Worm (Caenorhabditis elegans) whole organism, late embryonic: ENCODE data around the gene clec-56.

Experiments used
- F13H6.1 ChIP-seq: sonication (generic microtip); optimal IDR thresholded peaks from 2 replicates; lab custom pipeline; 2016; ENCODE audit warnings: missing genetic modification characterization, missing compliant biosample characterization
- K02D7.2 ChIP-seq: sonication (generic microtip); optimal IDR thresholded peaks from 2 replicates; lab custom pipeline; 2017; ENCODE audit warnings: mild to moderate bottlenecking, missing genetic modification characterization, missing compliant biosample characterization
- T23F11.4 ChIP-seq: fragments of 200-800 bp; sonication (Bioruptor generic); optimal IDR thresholded peaks from 2 replicates; lab custom pipeline; 2018; ENCODE audit warnings: mild to moderate bottlenecking, missing genetic modification characterization, missing compliant biosample characterization
- ahr-1 ChIP-seq: sonication (generic microtip); optimal IDR thresholded peaks from 2 replicates; lab custom pipeline; 2016; ENCODE audit warnings: missing genetic modification characterization, missing compliant biosample characterization
- ceh-24 ChIP-seq: sonication (generic microtip); optimal IDR thresholded peaks from 2 replicates; lab custom pipeline; 2016; ENCODE audit warnings: mild to moderate bottlenecking, missing genetic modification characterization, missing compliant biosample characterization
- ceh-30 ChIP-seq: fragments of 150-350 bp; optimal IDR thresholded peaks from 2 replicates; lab custom pipeline; 2014; ENCODE audit warnings: missing biosample characterization, missing genetic modification characterization
- ceh-31 ChIP-seq: sonication (generic microtip); optimal IDR thresholded peaks from 2 replicates; lab custom pipeline; 2016; ENCODE audit warnings: missing genetic modification characterization, missing compliant biosample characterization
- ceh-6 ChIP-seq: fragments of 200-800 bp; sonication (Bioruptor generic); optimal IDR thresholded peaks from 2 replicates; lab custom pipeline; 2018; ENCODE audit warnings: mild to moderate bottlenecking, missing genetic modification characterization, missing compliant biosample characterization
- ceh-9 ChIP-seq: sonication (generic microtip); optimal IDR thresholded peaks from 2 replicates; lab custom pipeline; 2016; ENCODE audit warnings: mild to moderate bottlenecking, missing genetic modification characterization, inconsistent platforms, missing compliant biosample characterization
- dmd-4 ChIP-seq: sonication (generic microtip); optimal IDR thresholded peaks from 2 replicates; lab custom pipeline; 2016; ENCODE audit warnings: borderline replicate concordance, missing genetic modification characterization, missing compliant biosample characterization
- dve-1 ChIP-seq: sonication (generic microtip); optimal IDR thresholded peaks from 2 replicates; lab custom pipeline; 2017; ENCODE audit warnings: antibody characterized with exemption, mild to moderate bottlenecking, missing genetic modification characterization, missing compliant biosample characterization
- elt-2 ChIP-seq: sonication (generic microtip); optimal IDR thresholded peaks from 2 replicates; lab custom pipeline; 2016; ENCODE audit warnings: missing genetic modification reagents, missing genetic modification characterization, missing compliant biosample characterization
- elt-4 ChIP-seq: sonication (generic microtip); optimal IDR thresholded peaks from 2 replicates; lab custom pipeline; 2016; ENCODE audit warnings: missing genetic modification characterization, missing compliant biosample characterization
- eyg-1 ChIP-seq: sonication (generic microtip); optimal IDR thresholded peaks from 2 replicates; lab custom pipeline; 2016; ENCODE audit warnings: missing genotype, missing genetic modification characterization, missing compliant biosample characterization
- fkh-6 ChIP-seq: sonication (generic microtip); optimal IDR thresholded peaks from 2 replicates; lab custom pipeline; 2016; ENCODE audit warnings: missing genetic modification characterization, missing compliant biosample characterization
- gmeb-2 ChIP-seq: sonication (generic microtip); optimal IDR thresholded peaks from 2 replicates; lab custom pipeline; 2016; ENCODE audit warnings: missing genetic modification characterization, inconsistent platforms, missing compliant biosample characterization
- hlh-8 ChIP-seq: sonication (generic microtip); optimal IDR thresholded peaks from 2 replicates; lab custom pipeline; 2016; ENCODE audit warnings: missing genotype, missing genetic modification characterization, missing compliant biosample characterization
- madf-2 ChIP-seq: sonication (generic microtip); optimal IDR thresholded peaks from 2 replicates; lab custom pipeline; 2017; ENCODE audit warnings: missing genetic modification characterization, missing compliant biosample characterization
- nfya-1 ChIP-seq: sonication (generic microtip); optimal IDR thresholded peaks from 2 replicates; lab custom pipeline; 2017; ENCODE audit warnings: missing genetic modification characterization, mild to moderate bottlenecking, missing compliant biosample characterization, antibody characterized with exemption, moderate library complexity
- nhr-232 ChIP-seq: sonication (generic microtip); optimal IDR thresholded peaks from 2 replicates; lab custom pipeline; 2016; ENCODE audit warnings: missing genetic modification characterization, missing compliant biosample characterization
- npax-4 ChIP-seq: sonication (generic microtip); optimal IDR thresholded peaks from 2 replicates; lab custom pipeline; 2016; ENCODE audit warnings: missing genetic modification characterization, missing compliant biosample characterization
- odd-2 ChIP-seq: sonication (generic microtip); optimal IDR thresholded peaks from 2 replicates; lab custom pipeline; 2017; ENCODE audit warnings: antibody characterized with exemption, mild to moderate bottlenecking, missing genetic modification characterization, missing compliant biosample characterization
- pat-9 ChIP-seq: fragments of 200-800 bp; sonication (Bioruptor generic); optimal IDR thresholded peaks from 2 replicates; lab custom pipeline; 2018; ENCODE audit warnings: mild to moderate bottlenecking, missing genetic modification characterization, moderate library complexity, missing compliant biosample characterization
- pha-4 ChIP-seq: fragments of 150-350 bp; optimal IDR thresholded peaks from 2 replicates; lab custom pipeline; 2018; ENCODE audit warnings: missing biosample characterization, missing genetic modification reagents, missing genetic modification characterization
- ref-2 ChIP-seq: sonication (generic microtip); optimal IDR thresholded peaks from 2 replicates; lab custom pipeline; 2016; ENCODE audit warnings: missing genetic modification characterization, missing compliant biosample characterization
- rnt-1 ChIP-seq: sonication (generic microtip); optimal IDR thresholded peaks from 2 replicates; lab custom pipeline; 2016; ENCODE audit warnings: missing genetic modification characterization, missing compliant biosample characterization
- sdc-2 ChIP-seq: sonication (generic microtip); optimal IDR thresholded peaks from 2 replicates; lab custom pipeline; 2016; ENCODE audit warnings: missing genotype, missing genetic modification characterization, missing compliant biosample characterization
- sox-2 ChIP-seq: fragments of 200-800 bp; sonication (Bioruptor generic); IDR thresholded peaks from 2 replicates; pipeline ENCODE4 v1.3.6; 2022; ENCODE audit warnings: missing genetic modification reagents, missing genetic modification characterization, missing compliant biosample characterization
- tbx-7 ChIP-seq: sonication (generic microtip); optimal IDR thresholded peaks from 2 replicates; lab custom pipeline; 2016; ENCODE audit warnings: missing genotype, missing genetic modification characterization, missing compliant biosample characterization
- ttx-3 ChIP-seq: sonication (generic microtip); optimal IDR thresholded peaks from 2 replicates; lab custom pipeline; 2016; ENCODE audit warnings: missing genetic modification reagents, missing genetic modification characterization, missing compliant biosample characterization
- unc-3 ChIP-seq, 2 experiments: fragments of 200-800 bp in 1 of 2; sonication (Bioruptor generic) in 1 of 2; sonication (generic microtip) in 1 of 2; conservative IDR thresholded peaks in 1 of 2; optimal IDR thresholded peaks in 1 of 2; 2 replicates each; pipeline versions ENCODE4 v1.3.6 to Lab custom; 2016 to 2022; ENCODE audit warnings: missing compliant biosample characterization in 2 of 2, missing genetic modification characterization in 2 of 2, missing genetic modification reagents in 1 of 2
- unc-55 ChIP-seq: sonication (generic microtip); optimal IDR thresholded peaks from 2 replicates; lab custom pipeline; 2017; ENCODE audit warnings: missing biosample characterization, missing genetic modification reagents, missing genetic modification characterization
- unc-86 ChIP-seq: sonication (generic microtip); optimal IDR thresholded peaks from 2 replicates; lab custom pipeline; 2016; ENCODE audit warnings: missing genetic modification characterization, missing compliant biosample characterization
- ztf-16 ChIP-seq: sonication (generic microtip); optimal IDR thresholded peaks from 2 replicates; lab custom pipeline; 2017; ENCODE audit warnings: missing genetic modification characterization, missing compliant biosample characterization

The clec-56 gene

DNA sequence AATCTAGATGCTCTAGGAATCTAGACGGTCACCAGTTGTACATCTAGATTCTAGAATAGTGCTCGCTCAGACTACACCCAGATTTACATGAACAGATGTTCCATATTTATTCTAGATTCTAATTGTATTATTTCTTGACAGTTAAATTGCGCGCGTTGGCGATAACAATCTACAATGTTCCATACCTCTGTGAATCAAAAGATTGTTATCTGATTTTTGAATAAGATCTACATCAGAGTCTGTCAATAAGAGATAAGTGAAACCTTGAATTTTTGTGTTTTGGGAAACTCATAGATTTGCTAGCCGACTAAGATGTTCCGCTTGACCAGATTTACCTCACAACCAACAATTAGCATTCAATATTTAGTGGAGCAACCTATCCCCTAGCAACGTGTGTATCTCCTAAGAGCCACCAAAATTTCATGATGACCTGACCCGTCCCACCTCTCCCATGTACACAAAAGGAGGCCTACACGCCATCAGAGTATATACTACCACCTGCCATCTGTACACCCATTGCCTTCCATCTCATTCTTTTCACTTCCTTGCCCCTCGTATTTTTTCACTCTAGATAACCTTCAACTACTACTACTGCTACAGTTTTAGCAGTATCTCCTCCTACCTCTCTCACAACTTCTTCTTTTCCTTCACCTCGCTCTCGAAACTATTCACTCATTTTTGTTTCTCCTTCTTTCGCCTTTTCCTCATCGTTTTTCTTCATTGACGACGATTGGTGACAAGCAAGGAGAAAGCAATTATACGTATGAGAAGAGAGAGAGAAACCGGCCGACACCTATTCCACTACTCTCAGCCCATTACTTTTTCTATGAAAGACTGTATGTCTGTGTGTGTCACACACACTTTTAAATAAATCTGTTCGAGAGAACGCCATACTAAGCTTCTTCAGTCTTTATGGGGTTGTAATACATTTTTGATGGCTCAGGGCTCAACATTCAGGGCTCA lies 32.8 kb downstream of the clec-56 start:
- TF ChIP-seq rnt-1 (tag; lab: Kevin White, UChicago): peak; percentile 22
- no peak for TF ChIP-seq unc-86 (tag; lab: Kevin White, UChicago)
- peak; percentile 3 for TF ChIP-seq elt-2 (tag; lab: Kevin White, UChicago)
- TF ChIP-seq gmeb-2 (tag; lab: Kevin White, UChicago): no peak
- TF ChIP-seq ttx-3 (tag; lab: Kevin White, UChicago): no peak
- no peak for TF ChIP-seq ceh-30 (tag; lab: Kevin White, UChicago)
- no peak for TF ChIP-seq ceh-24 (tag; lab: Kevin White, UChicago)
- TF ChIP-seq unc-55 (GFP tag; lab: Kevin White, UChicago): peak; percentile 6

ce11 chrV:14508005-14508521 lies 33.9 kb downstream of the clec-56 start, which contains the start of gene R02D5.1:
TSS of gene R02D5.1 (plus strand) at chrV:14508249.
- TF ChIP-seq sox-2 (no peak), unc-3 (GFP tag; conservative IDR thresholded peaks at IDR 0.05; lab: Robert Waterston, UW) (no peak), unc-3 (tag; optimal IDR thresholded peaks at IDR 0.05; lab: Kevin White, UChicago) (no peak), F13H6.1 (tag; lab: Kevin White, UChicago) (no peak), pat-9 (tag; lab: Kevin White, UChicago) (no peak), T23F11.4 (GFP tag; lab: Kevin White, UChicago) (peak; percentile 4), ceh-31 (tag; lab: Kevin White, UChicago) (no peak), ref-2 (tag; lab: Kevin White, UChicago) (peak; percentile 77)

DNA sequence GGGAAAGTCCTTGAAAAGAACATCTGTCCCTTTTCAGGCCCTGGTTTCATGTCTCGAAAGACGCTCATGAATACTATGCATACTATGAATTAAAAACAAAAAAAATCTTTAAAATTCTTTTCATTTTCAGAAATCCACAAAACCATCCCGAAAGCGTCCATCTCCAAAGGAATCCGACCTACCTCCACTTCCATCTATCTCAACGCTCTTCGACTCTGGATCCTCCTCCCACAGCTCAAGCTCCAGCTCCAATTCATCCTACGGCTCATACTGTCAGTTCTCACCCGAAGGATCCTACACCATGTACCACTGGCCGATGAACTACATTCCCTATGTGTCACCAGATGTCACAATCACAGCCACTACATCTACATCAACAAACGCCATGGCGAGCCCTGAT lies 34.4 kb downstream of the clec-56 start:
- no peak for TF ChIP-seq nhr-232 (tag; lab: Kevin White, UChicago)
- TF ChIP-seq fkh-6 (tag; lab: Kevin White, UChicago): no peak
- no peak for TF ChIP-seq npax-4 (tag; lab: Kevin White, UChicago)

DNA sequence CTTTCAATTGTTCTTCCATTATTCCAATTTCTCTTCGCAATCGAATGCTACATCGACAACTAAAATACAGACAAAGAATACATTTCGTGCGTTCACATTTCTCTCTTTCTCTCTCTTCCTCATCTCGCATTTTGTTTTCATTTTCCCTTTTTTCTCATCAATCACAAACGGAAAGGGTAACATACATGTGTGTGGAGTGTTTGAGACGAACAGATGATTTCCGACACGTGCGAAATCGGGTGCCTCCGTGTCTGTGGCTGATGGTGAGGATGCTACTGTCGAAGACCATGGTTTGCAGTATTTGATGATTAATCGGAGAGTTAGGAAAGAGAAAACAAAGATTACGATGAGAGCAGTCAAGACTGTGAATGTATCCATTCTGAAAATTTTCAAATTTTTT lies 36.5 kb downstream of the clec-56 start, which contains the start of gene R02D5.9:
Gene R02D5.9, minus strand, starts transcription at position 378 of the 400 bp plus-strand sequence.
- TF ChIP-seq dve-1 (no peak), ref-2 (tag; lab: Kevin White, UChicago) (no peak), ahr-1 (tag; lab: Kevin White, UChicago) (no peak), madf-2 (no peak), odd-2 (tag; lab: Kevin White, UChicago) (no peak), ztf-16 (tag; lab: Kevin White, UChicago) (no peak), sdc-2 (no peak), hlh-8 (no peak), tbx-7 (tag; lab: Kevin White, UChicago) (no peak), dmd-4 (tag; lab: Kevin White, UChicago) (no peak)

ce11 chrV:14518010-14518409 lies 43.8 kb downstream of the clec-56 start, which contains the start of gene R02D5.6:
TSS of gene R02D5.6 (minus strand) at chrV:14518110.
- TF ChIP-seq elt-4 (no peak), eyg-1 (tag; lab: Kevin White, UChicago) (no peak), nhr-232 (tag; lab: Kevin White, UChicago) (no peak), pha-4 (no peak), nfya-1 (tag; lab: Kevin White, UChicago) (no peak), ceh-9 (tag; lab: Kevin White, UChicago) (no peak), madf-2 (no peak), ceh-6 (no peak), ref-2 (tag; lab: Kevin White, UChicago) (no peak), K02D7.2 (no peak), pat-9 (tag; lab: Kevin White, UChicago) (no peak)
